In the genomic region with DNA sequence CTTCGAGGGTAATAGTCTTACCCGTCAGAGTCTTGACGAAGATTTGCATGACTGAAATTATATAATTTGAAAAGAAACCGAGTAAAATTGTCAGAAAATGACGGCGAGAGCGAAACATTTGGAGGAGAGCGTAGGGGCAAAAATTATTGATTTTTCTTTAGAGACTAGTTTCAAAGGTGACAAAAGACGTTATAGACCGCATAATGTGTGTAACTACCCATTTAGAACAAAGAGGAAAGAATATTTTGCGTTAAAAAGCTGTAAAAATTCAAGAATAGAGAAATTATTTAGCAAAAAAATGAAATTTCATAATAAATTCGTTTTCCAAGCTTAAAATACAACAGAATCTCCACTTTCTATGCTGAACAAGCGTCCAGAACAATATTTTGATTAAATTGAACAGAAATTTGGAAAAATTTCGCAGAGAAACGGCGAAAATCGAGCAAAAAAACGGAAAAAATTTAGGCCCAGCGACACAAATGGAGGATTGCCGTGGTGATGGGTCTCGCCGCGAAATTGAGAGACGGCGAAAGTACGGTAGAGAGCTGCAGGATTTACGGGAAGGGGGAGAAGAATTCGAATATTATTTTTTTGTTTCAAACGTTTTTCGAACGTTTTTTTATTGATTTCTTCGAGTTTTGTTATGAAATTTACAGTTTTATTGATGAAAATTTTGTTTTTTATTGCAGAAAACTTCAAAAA, we compare ENCODE assay signal across 2 worm cellular contexts.
TF ChIP-seq lines count a peak whose summit lies in the region.

A gene (minus strand): TSS at position 51 of the 702 bp plus-strand sequence.
A gene (plus strand): TSS at position 690 of the 702 bp plus-strand sequence.

TF ChIP-seq in whole organism, L1 larva, 84 proteins besides CTCF, POLR2A, EP300 and RAD21 (continued from another document):
- TF ChIP-seq nhr-47 (tag; optimal IDR thresholded peaks at IDR 0.05; lab: Kevin White, UChicago), result peak; percentile 93
- TF ChIP-seq fos-1 (tag; optimal IDR thresholded peaks at IDR 0.05; lab: Kevin White, UChicago), result peak; percentile 85
- TF ChIP-seq mef-2 (tag; optimal IDR thresholded peaks at IDR 0.05; lab: Kevin White, UChicago), result peak; percentile 72
- TF ChIP-seq grh-1 (GFP tag; IDR thresholded peaks at IDR 0.05; lab: Robert Waterston, UW), result peak; percentile 78
- TF ChIP-seq lin-15B (tag; optimal IDR thresholded peaks at IDR 0.05; lab: Kevin White, UChicago), result peak; percentile 69
- TF ChIP-seq vab-15 (tag; optimal IDR thresholded peaks at IDR 0.05; lab: Kevin White, UChicago), result no peak
- no peak for TF ChIP-seq Y116A8C.19 (tag; optimal IDR thresholded peaks at IDR 0.05; lab: Kevin White, UChicago; ENCODE audit: borderline replicate concordance)
- TF ChIP-seq unc-86 (tag; optimal IDR thresholded peaks at IDR 0.05; lab: Kevin White, UChicago), result peak; percentile 86
- TF ChIP-seq C04F5.9 (tag; optimal IDR thresholded peaks at IDR 0.05; lab: Kevin White, UChicago), result peak; percentile 57
- peak; percentile 49 for TF ChIP-seq ceh-8 (GFP tag; optimal IDR thresholded peaks at IDR 0.05; lab: Kevin White, UChicago)
- peak; percentile 87 for TF ChIP-seq jun-1 (tag; optimal IDR thresholded peaks at IDR 0.05; lab: Kevin White, UChicago)
- peak; percentile 93 for TF ChIP-seq dsc-1 (tag; optimal IDR thresholded peaks at IDR 0.05; lab: Kevin White, UChicago)
- TF ChIP-seq nhr-84 (tag; optimal IDR thresholded peaks at IDR 0.05; lab: Kevin White, UChicago), result no peak
- peak; percentile 87 for TF ChIP-seq lin-14 (GFP tag; optimal IDR thresholded peaks at IDR 0.05; lab: Kevin White, UChicago)
- TF ChIP-seq xbp-1 (tag; optimal IDR thresholded peaks at IDR 0.05; lab: Kevin White, UChicago), result peak; percentile 89
- TF ChIP-seq fkh-4 (tag; optimal IDR thresholded peaks at IDR 0.05; lab: Kevin White, UChicago; ENCODE audit: borderline replicate concordance), result peak; percentile 35
- TF ChIP-seq nhr-85 (tag; lab: Kevin White, UChicago), result peak; percentile 93
- TF ChIP-seq swsn-7 (tag; optimal IDR thresholded peaks at IDR 0.05; lab: Kevin White, UChicago), result peak; percentile 93
- peak; percentile 48 for TF ChIP-seq fkh-10 (GFP tag; optimal IDR thresholded peaks at IDR 0.05; lab: Kevin White, UChicago)
- TF ChIP-seq aly-2 (tag; optimal IDR thresholded peaks at IDR 0.05; lab: Kevin White, UChicago), result peak; percentile 84
- TF ChIP-seq nhr-12 (tag; optimal IDR thresholded peaks at IDR 0.05; lab: Kevin White, UChicago), result no peak

TF ChIP-seq in whole organism, young adult, 124 proteins besides CTCF, POLR2A, EP300 and RAD21 (continued from another document):
- TF ChIP-seq Y79H2A.3 (GFP tag; conservative IDR thresholded peaks at IDR 0.05; lab: Robert Waterston, UW) (no peak), zfh-2 (GFP tag; conservative IDR thresholded peaks at IDR 0.05; lab: Robert Waterston, UW) (no peak), atf-7 (tag; optimal IDR thresholded peaks at IDR 0.05; lab: Kevin White, UChicago) (no peak), lag-1 (GFP tag; IDR thresholded peaks at IDR 0.05; lab: Robert Waterston, UW) (no peak), ztf-3 (GFP tag; optimal IDR thresholded peaks at IDR 0.05; lab: Kevin White, UChicago) (no peak), attf-6 (GFP tag; IDR thresholded peaks at IDR 0.05; lab: Robert Waterston, UW) (0 out of 2 replicates have a peak, but pooled peaks have one; percentile 11), sptf-2 (GFP tag; optimal IDR thresholded peaks at IDR 0.05; lab: Kevin White, UChicago) (no peak), F23B12.7 (tag; optimal IDR thresholded peaks at IDR 0.05; lab: Kevin White, UChicago; ENCODE audit: insufficient read depth) (peak; percentile 60), sdz-38 (tag; optimal IDR thresholded peaks at IDR 0.05; lab: Kevin White, UChicago) (no peak), nfya-1 (tag; optimal IDR thresholded peaks at IDR 0.05; lab: Kevin White, UChicago; ENCODE audit: borderline replicate concordance, insufficient read depth) (no peak), cebp-1 (GFP tag; IDR thresholded peaks at IDR 0.05; lab: Robert Waterston, UW) (no peak), cebp-1 (tag; optimal IDR thresholded peaks at IDR 0.05; lab: Kevin White, UChicago) (peak; percentile 78), Y95B8A.8 (GFP tag; IDR thresholded peaks at IDR 0.05; lab: Robert Waterston, UW) (0 out of 2 replicates have a peak, but pooled peaks have one; percentile 65), athp-1 (tag; optimal IDR thresholded peaks at IDR 0.05; lab: Kevin White, UChicago) (peak; percentile 30), chd-7 (tag; optimal IDR thresholded peaks at IDR 0.05; lab: Kevin White, UChicago) (peak; percentile 4), hmg-20 (GFP tag; IDR thresholded peaks at IDR 0.05; lab: Robert Waterston, UW) (peak; percentile 46; the same call in 1 of the 2 replicates), Y53F4B.3 (GFP tag; IDR thresholded peaks at IDR 0.05; lab: Robert Waterston, UW) (no peak), F57C9.4 (tag; optimal IDR thresholded peaks at IDR 0.05; lab: Kevin White, UChicago) (no peak), nhr-120 (GFP tag; IDR thresholded peaks at IDR 0.05; lab: Robert Waterston, UW) (no peak), T26A5.8 (tag; optimal IDR thresholded peaks at IDR 0.05; lab: Kevin White, UChicago) (no peak), lin-54 (GFP tag; optimal IDR thresholded peaks at IDR 0.05; lab: Kevin White, UChicago) (peak; percentile 89), madf-6 (GFP tag; IDR thresholded peaks at IDR 0.05; lab: Robert Waterston, UW) (peak; percentile 92), lin-40 (tag; optimal IDR thresholded peaks at IDR 0.05; lab: Kevin White, UChicago) (peak; percentile 84), C06A6.2 (GFP tag; conservative IDR thresholded peaks at IDR 0.05; lab: Robert Waterston, UW) (no peak), lin-26 (GFP tag; IDR thresholded peaks at IDR 0.05; lab: Robert Waterston, UW) (no peak)
